Fruit fly (Drosophila melanogaster) ovary, adult (tissue): ENCODE data around the gene CG31871.

Experiments used
- CG17801 ChIP-seq: fragments of 200-800 bp; optimal IDR thresholded peaks from 2 replicates; lab custom pipeline; 2019; ENCODE audit warnings: missing biosample characterization, mild to moderate bottlenecking, missing genetic modification characterization, moderate library complexity; ENCODE audit not compliant: partially characterized antibody

The CG31871 gene

DNA sequence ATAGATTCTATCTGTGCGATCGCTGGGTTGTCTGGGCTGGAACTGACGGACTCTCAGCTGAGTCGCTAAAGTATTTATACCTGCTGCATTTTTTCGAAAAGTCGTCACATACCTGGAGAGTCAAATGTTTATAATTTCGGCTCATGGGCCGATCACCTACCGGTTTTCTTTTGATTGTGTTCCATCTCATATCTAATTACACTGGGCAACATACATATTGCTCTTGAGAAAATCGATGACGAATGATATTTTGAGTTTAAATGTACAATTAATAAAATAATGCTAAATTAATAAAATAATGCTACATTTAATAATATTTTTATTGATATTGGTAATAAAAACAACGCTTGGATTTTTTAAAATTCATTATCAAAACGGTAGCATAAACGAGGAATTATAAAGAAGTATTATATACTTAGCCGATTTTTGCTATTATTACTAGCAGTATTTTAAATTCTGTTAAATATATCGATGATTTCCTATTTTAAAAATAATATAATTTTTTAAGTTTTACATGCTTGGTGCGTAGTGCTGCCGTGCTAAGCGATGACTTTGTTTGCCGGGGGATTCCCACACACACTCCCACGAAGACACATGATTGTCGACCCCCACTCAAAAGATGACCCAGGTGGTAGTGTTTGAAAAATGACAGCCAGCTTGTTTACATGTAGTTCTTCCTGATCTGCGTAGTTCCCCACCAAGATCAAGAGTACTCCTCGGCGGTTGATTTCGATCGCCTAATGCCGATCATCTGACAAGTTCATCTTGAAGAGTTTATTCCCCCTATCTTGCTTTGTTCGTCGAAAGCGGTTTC, 27.5 kb downstream of the CG31871 start, which contains the start of gene CG7294:
CG7294 (minus strand) TSS at position 51 of the 814 bp plus-strand sequence.
- TF ChIP-seq CG17801 (GFP tag; lab: Kevin White, UChicago): no peak

DNA sequence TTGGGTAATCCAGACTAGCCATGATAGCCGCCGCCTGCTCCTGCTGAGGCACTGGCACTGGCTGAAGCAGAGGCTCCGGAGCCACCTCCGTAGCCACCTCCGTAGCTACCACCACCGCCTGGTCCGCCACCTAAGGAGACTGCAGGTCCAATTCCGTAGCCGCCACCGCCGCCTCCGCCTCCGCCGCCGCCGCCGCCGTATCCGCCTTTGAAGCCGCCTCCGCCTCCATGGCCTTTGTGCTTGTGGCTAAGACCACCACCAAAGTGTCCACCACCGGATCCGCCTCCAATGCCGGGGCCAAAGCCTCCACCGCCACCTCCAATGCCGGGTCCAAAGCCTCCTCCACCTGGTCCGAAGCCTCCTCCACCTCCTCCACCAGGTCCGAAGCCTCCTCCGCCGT, 31.1 kb downstream of the CG31871 start:
- TF ChIP-seq CG17801 (GFP tag; lab: Kevin White, UChicago): no peak

DNA sequence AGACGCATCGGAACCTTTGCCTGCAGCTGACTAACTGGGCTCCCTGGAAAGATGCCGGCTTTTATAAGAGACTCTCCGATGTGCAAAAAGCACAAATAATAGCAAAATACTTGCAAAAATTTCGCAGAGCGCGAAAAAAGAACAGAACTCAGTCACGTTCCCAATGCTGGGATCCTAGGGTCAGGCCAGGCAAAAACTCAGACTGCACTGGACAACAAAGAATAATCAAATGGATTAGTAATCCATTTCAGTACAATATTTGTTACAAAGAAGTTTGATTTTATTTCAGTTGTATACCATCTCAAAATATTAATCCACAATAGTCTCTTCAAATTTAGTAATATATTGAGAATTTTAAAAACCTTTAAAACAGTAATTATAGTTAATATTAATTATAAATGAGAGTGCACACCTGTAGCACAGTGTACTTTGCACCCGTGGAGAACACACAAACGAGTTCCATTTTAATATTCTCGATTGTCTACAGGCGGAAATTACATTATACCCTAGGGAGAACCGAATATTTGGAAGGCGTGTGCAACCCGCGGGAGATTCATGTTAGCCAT, 32.3 kb downstream of the CG31871 start, which contains the start of gene CG17108:
CG17108 (minus strand) TSS at position 51 of the 566 bp plus-strand sequence.
- no peak for TF ChIP-seq CG17801 (GFP tag; lab: Kevin White, UChicago)

DNA sequence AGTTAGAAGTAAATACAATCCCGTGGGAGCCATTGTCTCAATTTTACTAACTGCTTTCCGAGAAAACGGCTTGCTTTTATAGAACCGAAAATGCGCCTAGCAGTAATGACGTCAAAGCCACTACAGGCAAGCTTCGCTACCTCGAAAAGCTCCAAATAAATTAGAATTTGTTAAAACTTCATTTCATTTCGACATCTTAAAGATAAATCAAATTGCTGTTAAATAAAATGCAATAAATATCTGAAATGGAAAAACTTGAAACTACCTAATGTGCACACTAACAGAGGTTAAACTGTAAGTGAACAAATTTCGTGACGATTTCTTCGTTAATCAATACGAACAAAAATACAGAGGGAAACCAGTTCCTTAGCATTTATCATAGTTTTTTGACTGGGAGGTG, 36.1 kb downstream of the CG31871 start, which contains the start of gene CG7300:
CG7300 (minus strand) TSS at position 52 of the 400 bp plus-strand sequence.
- TF ChIP-seq CG17801 (GFP tag; lab: Kevin White, UChicago): no peak

DNA sequence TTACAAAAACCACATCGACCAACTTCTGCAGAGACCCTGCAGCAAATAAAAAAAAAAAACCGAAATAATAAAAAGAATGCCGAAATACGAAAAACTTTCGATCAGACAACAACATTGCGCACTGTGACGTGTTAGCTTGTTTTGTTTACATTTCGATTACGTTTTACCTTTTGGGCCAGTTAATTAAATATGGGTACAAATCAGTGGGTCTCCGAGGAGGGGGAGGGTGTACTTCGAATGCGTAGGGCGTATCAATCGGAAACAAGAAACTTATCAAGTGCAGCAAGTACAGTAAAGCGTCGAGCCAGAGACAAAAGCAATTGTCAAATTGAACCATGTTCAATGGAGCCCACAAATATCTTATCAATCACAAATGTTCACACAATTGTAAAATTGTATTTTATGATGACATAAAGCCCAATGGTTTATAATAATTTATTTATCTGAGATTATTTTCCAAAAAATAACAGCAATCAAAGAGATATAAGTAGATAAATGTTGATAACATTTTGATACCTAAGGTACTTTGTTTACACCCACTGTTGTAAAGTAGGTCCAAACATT, 39.7 kb downstream of the CG31871 start, which contains the start of gene Lip1:
Lip1 (minus strand) TSS at position 46 of the 564 bp plus-strand sequence.
- no peak for TF ChIP-seq CG17801 (GFP tag; lab: Kevin White, UChicago)

DNA sequence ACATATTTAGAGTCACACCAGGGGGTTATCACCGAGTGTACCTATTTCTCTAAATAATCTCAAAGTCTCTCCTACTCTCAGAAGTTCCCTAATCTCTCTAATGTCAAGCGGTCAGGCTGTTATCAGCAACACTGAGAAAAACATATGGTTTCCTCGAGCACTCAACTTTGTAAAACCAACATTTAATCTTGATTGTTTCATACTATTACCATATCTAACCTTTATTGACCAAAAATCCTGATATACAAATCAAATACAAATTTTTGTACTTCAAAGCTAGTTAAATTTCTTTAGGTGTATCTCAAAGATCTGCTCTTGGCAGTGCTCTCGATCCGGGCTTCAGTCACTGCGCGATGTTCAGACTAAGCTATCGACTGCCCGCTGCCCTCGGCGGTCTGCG, 41.4 kb downstream of the CG31871 start, which contains the start of gene CG6415:
CG6415 (plus strand) TSS at position 341 of the 400 bp plus-strand sequence.
- no peak for TF ChIP-seq CG17801 (GFP tag; lab: Kevin White, UChicago)

DNA sequence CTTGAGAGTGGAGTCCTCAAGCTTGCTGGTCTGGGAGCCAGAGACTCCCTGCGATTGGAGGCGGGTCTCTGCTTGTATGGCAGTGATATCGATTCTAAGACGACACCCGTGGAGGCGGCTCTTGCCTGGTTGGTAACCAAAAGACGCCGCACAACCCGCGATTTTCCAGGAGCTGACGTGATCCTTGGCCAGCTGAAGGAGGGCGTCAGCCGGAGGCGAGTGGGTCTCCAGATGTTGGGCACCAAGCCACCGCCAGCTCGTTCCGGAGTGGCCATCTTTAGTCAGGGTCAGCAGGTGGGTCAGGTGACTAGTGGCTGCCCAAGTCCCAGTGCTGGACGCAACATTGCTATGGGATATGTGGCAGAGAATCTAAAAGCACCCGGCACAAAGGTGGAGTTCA, 42.5 kb downstream of the CG31871 start:
- TF ChIP-seq CG17801 (GFP tag; lab: Kevin White, UChicago): no peak

- TF ChIP-seq CG17801 (GFP tag; lab: Kevin White, UChicago): no peak
Measured at dm6 chr2L:10706267-10706666, 44.4 kb downstream of the CG31871 start.

- TF ChIP-seq CG17801 (GFP tag; lab: Kevin White, UChicago): no peak
Measured at dm6 chr2L:10708089-10708488, 46.2 kb downstream of the CG31871 start.

DNA sequence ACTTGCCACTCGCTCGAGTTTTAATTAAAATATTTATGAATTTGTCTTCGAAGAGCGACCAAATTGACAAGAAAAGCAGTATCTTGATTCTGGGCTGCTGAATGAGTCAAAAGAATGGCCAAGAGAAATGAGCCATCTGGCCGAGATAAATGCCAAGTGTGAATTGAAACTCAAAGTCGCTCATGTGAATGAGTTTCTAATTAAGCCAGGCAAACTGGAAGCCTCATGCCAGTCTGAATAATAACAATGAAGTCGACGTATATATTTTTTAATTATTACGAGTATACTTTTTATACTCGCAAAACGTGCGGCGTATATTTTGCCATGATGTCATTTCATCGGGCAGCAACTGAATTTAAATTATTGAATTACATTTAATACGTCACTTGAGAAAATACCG, 47.5 kb downstream of the CG31871 start, which contains the start of gene Lip2:
Lip2 (minus strand) TSS at position 101 of the 400 bp plus-strand sequence.
- no peak for TF ChIP-seq CG17801 (GFP tag; lab: Kevin White, UChicago)

DNA sequence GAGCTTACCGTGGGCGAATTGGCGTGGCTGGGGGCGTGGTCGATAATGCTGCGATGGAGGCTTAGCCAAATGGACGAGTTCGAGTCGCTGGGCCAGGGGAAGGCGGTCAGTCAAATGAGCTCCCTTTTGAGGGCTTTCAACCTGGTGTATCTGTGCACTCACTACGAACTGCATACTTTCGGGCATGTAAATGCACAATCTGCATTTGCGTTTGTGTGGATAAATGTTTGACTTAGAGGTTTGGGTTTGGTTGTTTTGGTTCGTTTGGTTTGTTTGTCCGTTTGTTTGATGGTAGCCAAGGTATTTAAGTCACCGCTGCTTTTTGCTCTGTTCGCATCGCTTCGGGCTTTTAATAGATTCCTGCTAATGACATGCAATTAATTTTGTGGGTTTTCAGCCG, 49.3 kb downstream of the CG31871 start:
- TF ChIP-seq CG17801 (GFP tag; lab: Kevin White, UChicago): no peak
